Fruit fly (Drosophila melanogaster) whole organism, embryonic: ENCODE data around the gene CG2247.
A peak's percentile ranks its signal among the peaks of the same experiment; 100 is the strongest.

Experiments used
- Asciz ChIP-seq: fragments of 200-800 bp; sonication (Bioruptor generic); optimal IDR thresholded peaks from 2 replicates; lab custom pipeline; 2017; ENCODE audit warnings: missing biosample characterization, mild to moderate bottlenecking, missing genetic modification characterization, missing genetic modification reagents
- Atf6 ChIP-seq: fragments of 200-800 bp; sonication (Bioruptor generic); IDR thresholded peaks from 2 replicates; pipeline ENCODE4 v1.3.6; 2022; ENCODE audit warnings: missing biosample characterization, missing genetic modification characterization
- CG10366 ChIP-seq: fragments of 200-800 bp; sonication (Bioruptor generic); IDR thresholded peaks from 2 replicates; pipeline ENCODE4 v1.3.6; 2022; ENCODE audit warnings: missing biosample characterization, missing genetic modification characterization
- CG10565 ChIP-seq: fragments of 200-800 bp; sonication (Bioruptor generic); optimal IDR thresholded peaks from 3 replicates; lab custom pipeline; 2016; ENCODE audit warnings: missing biosample characterization, mild to moderate bottlenecking, missing genetic modification characterization
- CG10979 ChIP-seq: fragments of 200-800 bp; sonication (Bioruptor generic); optimal IDR thresholded peaks from 2 replicates; lab custom pipeline; 2018; ENCODE audit warnings: missing biosample characterization, mild to moderate bottlenecking, missing genetic modification characterization, moderate library complexity
- CG12659 ChIP-seq: fragments of 200-800 bp; sonication (Bioruptor generic); optimal IDR thresholded peaks from 3 replicates; lab custom pipeline; 2017; ENCODE audit warnings: mild to moderate bottlenecking, missing biosample characterization, missing genetic modification reagents, missing genetic modification characterization
- CG13894 ChIP-seq: fragments of 200-800 bp; sonication (Bioruptor generic); optimal IDR thresholded peaks from 3 replicates; lab custom pipeline; 2018; ENCODE audit warnings: missing biosample characterization, mild to moderate bottlenecking, missing genetic modification characterization, moderate library complexity
- CG1603 ChIP-seq: fragments of 200-800 bp; sonication (Bioruptor generic); optimal IDR thresholded peaks from 2 replicates; lab custom pipeline; 2019; ENCODE audit warnings: missing biosample characterization, mild to moderate bottlenecking, missing genetic modification characterization, moderate library complexity
- CG2116 ChIP-seq: fragments of 200-800 bp; sonication (Bioruptor generic); optimal IDR thresholded peaks from 3 replicates; lab custom pipeline; 2018; ENCODE audit warnings: missing biosample characterization, mild to moderate bottlenecking, missing genetic modification characterization
- CG2889 ChIP-seq: fragments of 200-800 bp; sonication (Bioruptor generic); IDR thresholded peaks from 3 replicates; pipeline ENCODE4 v1.3.6; 2022; ENCODE audit warnings: missing biosample characterization, missing genetic modification characterization
- CG31365 ChIP-seq: fragments of 200-800 bp; sonication (Bioruptor generic); optimal IDR thresholded peaks from 2 replicates; lab custom pipeline; 2018; ENCODE audit warnings: missing biosample characterization, mild to moderate bottlenecking, missing genetic modification characterization
- CG32532 ChIP-seq: fragments of 200-800 bp; sonication (Bioruptor generic); IDR thresholded peaks from 2 replicates; pipeline ENCODE4 v1.3.6; 2022; ENCODE audit warnings: missing biosample characterization, missing genetic modification characterization
- CG3726 ChIP-seq: fragments of 200-800 bp; sonication (Bioruptor generic); IDR thresholded peaks from 3 replicates; pipeline ENCODE4, ENCODE4 v1.3.6; 2022; ENCODE audit warnings: missing biosample characterization, missing genetic modification characterization
- CG43689 ChIP-seq: fragments of 200-800 bp; sonication (Bioruptor generic); IDR thresholded peaks from 2 replicates; pipeline ENCODE4 v1.3.6; 2022; ENCODE audit warnings: missing biosample characterization, missing genetic modification characterization
- CG4730 ChIP-seq: fragments of 200-800 bp; sonication (Bioruptor generic); IDR thresholded peaks from 2 replicates; pipeline ENCODE4 v1.3.6; 2022; ENCODE audit warnings: missing biosample characterization, missing genetic modification characterization
- CG6175 ChIP-seq: fragments of 200-800 bp; sonication (Bioruptor generic); IDR thresholded peaks from 3 replicates; pipeline ENCODE4 v1.3.6; 2022; ENCODE audit warnings: missing biosample characterization, missing genetic modification characterization
- CG7839 ChIP-seq: fragments of 200-800 bp; sonication (Bioruptor generic); optimal IDR thresholded peaks from 3 replicates; lab custom pipeline; 2018; ENCODE audit warnings: missing biosample characterization, mild to moderate bottlenecking, missing genetic modification characterization, moderate library complexity
- CG9876 ChIP-seq: fragments of 200-800 bp; sonication (Bioruptor generic); optimal IDR thresholded peaks from 2 replicates; lab custom pipeline; 2016; ENCODE audit warnings: missing biosample characterization, missing genetic modification characterization
- Chrac-16 ChIP-seq: fragments of 200-800 bp; sonication (Bioruptor generic); optimal IDR thresholded peaks from 3 replicates; lab custom pipeline; 2016; ENCODE audit warnings: missing biosample characterization, missing genetic modification characterization
- D ChIP-seq, 2 experiments: fragments of 200-800 bp in 1 of 2; fragments of >200 bp in 1 of 2; sonication (Bioruptor generic) in 1 of 2; optimal IDR thresholded peaks; 2 replicates in 1 of 2; 3 replicates in 1 of 2; lab custom pipeline; 2017; ENCODE audit warnings: mild to moderate bottlenecking in 1 of 2, missing biosample characterization in 1 of 2, missing genetic modification characterization in 1 of 2, missing genetic modification reagents in 1 of 2
- Ets97D ChIP-seq: fragments of 200-800 bp; sonication (Bioruptor generic); optimal IDR thresholded peaks from 3 replicates; lab custom pipeline; 2016; ENCODE audit warnings: missing biosample characterization, missing genetic modification characterization
- HLHmδ ChIP-seq: fragments of 200-800 bp; sonication (Bioruptor generic); optimal IDR thresholded peaks from 2 replicates; lab custom pipeline; 2018; ENCODE audit warnings: missing biosample characterization, mild to moderate bottlenecking, missing genetic modification characterization, moderate library complexity
- Hand ChIP-seq: fragments of 200-800 bp; sonication (Bioruptor generic); optimal IDR thresholded peaks from 2 replicates; lab custom pipeline; 2017; ENCODE audit warnings: mild to moderate bottlenecking, missing biosample characterization, missing genetic modification reagents, missing genetic modification characterization
- Hr3 ChIP-seq: fragments of 200-800 bp; sonication (Bioruptor generic); optimal IDR thresholded peaks from 3 replicates; lab custom pipeline; 2016; ENCODE audit warnings: missing biosample characterization, missing genetic modification characterization
- Hr39 ChIP-seq: fragments of >200 bp; optimal IDR thresholded peaks from 2 replicates; lab custom pipeline; 2017
- Jarid2 ChIP-seq: fragments of 200-800 bp; sonication (Bioruptor generic); optimal IDR thresholded peaks from 3 replicates; lab custom pipeline; 2017; ENCODE audit warnings: mild to moderate bottlenecking, missing biosample characterization, missing genetic modification reagents, missing genetic modification characterization
- MBD-R2 ChIP-seq: fragments of 200-800 bp; sonication (Bioruptor generic); IDR thresholded peaks from 2 replicates; pipeline ENCODE4 v1.3.6; 2022; ENCODE audit warnings: missing biosample characterization, missing genetic modification characterization
- Max ChIP-seq: fragments of 200-800 bp; sonication (Bioruptor generic); optimal IDR thresholded peaks from 2 replicates; lab custom pipeline; 2016; ENCODE audit warnings: missing biosample characterization, mild to moderate bottlenecking, missing genetic modification characterization
- Mrtf ChIP-seq: fragments of 200-800 bp; sonication (Bioruptor generic); IDR thresholded peaks from 3 replicates; pipeline ENCODE4 v1.3.6; 2022; ENCODE audit warnings: missing biosample characterization, missing genetic modification characterization
- Nf-YC ChIP-seq: fragments of 200-800 bp; optimal IDR thresholded peaks from 3 replicates; lab custom pipeline; 2019; ENCODE audit warnings: missing biosample characterization, mild to moderate bottlenecking, missing genetic modification characterization, moderate library complexity
- Oaz ChIP-seq: fragments of 200-800 bp; sonication (Bioruptor generic); IDR thresholded peaks from 2 replicates; pipeline ENCODE4 v1.3.6; 2022; ENCODE audit warnings: missing biosample characterization, missing genetic modification characterization
- Ptx1 ChIP-seq: fragments of 200-800 bp; sonication (Bioruptor generic); IDR thresholded peaks from 2 replicates; pipeline ENCODE4 v1.3.6; 2022; ENCODE audit warnings: missing biosample characterization, missing genetic modification characterization
- Sin3A ChIP-seq: fragments of >200 bp; optimal IDR thresholded peaks from 2 replicates; lab custom pipeline; 2018
- Six4 ChIP-seq: fragments of 200-800 bp; sonication (Bioruptor generic); optimal IDR thresholded peaks from 2 replicates; lab custom pipeline; 2016; ENCODE audit warnings: missing biosample characterization, missing genetic modification characterization
- Sry-β ChIP-seq: fragments of 200-800 bp; sonication (Bioruptor generic); optimal IDR thresholded peaks from 2 replicates; lab custom pipeline; 2018; ENCODE audit warnings: missing biosample characterization, mild to moderate bottlenecking, missing genetic modification characterization, moderate library complexity
- Xbp1 ChIP-seq: fragments of 200-800 bp; sonication (Bioruptor generic); optimal IDR thresholded peaks from 3 replicates; lab custom pipeline; 2016; ENCODE audit warnings: missing biosample characterization, mild to moderate bottlenecking, missing genetic modification characterization
- ac ChIP-seq: fragments of 200-800 bp; sonication (Bioruptor generic); optimal IDR thresholded peaks from 3 replicates; lab custom pipeline; 2017; ENCODE audit warnings: missing biosample characterization, mild to moderate bottlenecking, missing genetic modification characterization
- ase ChIP-seq: fragments of 200-800 bp; sonication (Bioruptor generic); IDR thresholded peaks from 3 replicates; pipeline ENCODE4 v1.3.6; 2022; ENCODE audit warnings: missing biosample characterization, missing genetic modification characterization
- chif ChIP-seq, 2 experiments: fragments of 200-800 bp; sonication (Bioruptor generic); optimal IDR thresholded peaks; 3 replicates each; lab custom pipeline; 2016; ENCODE audit warnings: missing biosample characterization in 2 of 2, missing genetic modification characterization in 2 of 2
- grn ChIP-seq: fragments of 200-800 bp; sonication (Bioruptor generic); optimal IDR thresholded peaks from 3 replicates; lab custom pipeline; 2017; ENCODE audit warnings: missing biosample characterization, missing genetic modification characterization
- gsb-n ChIP-seq: fragments of 200-800 bp; sonication (Bioruptor generic); optimal IDR thresholded peaks from 3 replicates; lab custom pipeline; 2018; ENCODE audit warnings: missing biosample characterization, mild to moderate bottlenecking, missing genetic modification characterization
- h ChIP-seq: fragments of >200 bp; optimal IDR thresholded peaks from 2 replicates; lab custom pipeline; 2017
- nom ChIP-seq: fragments of 200-800 bp; sonication (Bioruptor generic); optimal IDR thresholded peaks from 2 replicates; lab custom pipeline; 2017; ENCODE audit warnings: missing biosample characterization, missing genetic modification characterization, mild to moderate bottlenecking, moderate library complexity, missing genetic modification reagents
- pita ChIP-seq: fragments of 200-800 bp; sonication (Bioruptor generic); optimal IDR thresholded peaks from 2 replicates; lab custom pipeline; 2017; ENCODE audit warnings: missing biosample characterization, mild to moderate bottlenecking, missing genetic modification characterization
- salm ChIP-seq: fragments of 200-800 bp; sonication (Bioruptor generic); optimal IDR thresholded peaks from 2 replicates; lab custom pipeline; 2018; ENCODE audit warnings: missing biosample characterization, mild to moderate bottlenecking, missing genetic modification characterization
- slp2 ChIP-seq: fragments of 200-800 bp; sonication (Bioruptor generic); optimal IDR thresholded peaks from 2 replicates; lab custom pipeline; 2016; ENCODE audit warnings: missing biosample characterization, missing genetic modification characterization
- tll ChIP-seq, 2 experiments: fragments of 200-800 bp in 1 of 2; fragments of >200 bp in 1 of 2; sonication (Bioruptor generic) in 1 of 2; optimal IDR thresholded peaks; 2 replicates each; lab custom pipeline; 2017 to 2019; ENCODE audit warnings: missing biosample characterization in 2 of 2, missing genetic modification characterization in 2 of 2, mild to moderate bottlenecking in 1 of 2, moderate library complexity in 1 of 2
- vnd ChIP-seq: fragments of 200-800 bp; sonication (Bioruptor generic); IDR thresholded peaks from 3 replicates; pipeline ENCODE4 v1.3.6; 2022; ENCODE audit warnings: missing biosample characterization, missing genetic modification characterization; ENCODE audit not compliant: partially characterized antibody
- z ChIP-seq: fragments of 200-800 bp; sonication (Bioruptor generic); IDR thresholded peaks from 3 replicates; pipeline ENCODE4 v1.3.6; 2022; ENCODE audit warnings: missing biosample characterization, missing genetic modification characterization
- zen ChIP-seq: fragments of 200-800 bp; sonication (Bioruptor generic); optimal IDR thresholded peaks from 3 replicates; lab custom pipeline; 2018; ENCODE audit warnings: missing biosample characterization, mild to moderate bottlenecking, missing genetic modification characterization, moderate library complexity

The CG2247 gene

DNA sequence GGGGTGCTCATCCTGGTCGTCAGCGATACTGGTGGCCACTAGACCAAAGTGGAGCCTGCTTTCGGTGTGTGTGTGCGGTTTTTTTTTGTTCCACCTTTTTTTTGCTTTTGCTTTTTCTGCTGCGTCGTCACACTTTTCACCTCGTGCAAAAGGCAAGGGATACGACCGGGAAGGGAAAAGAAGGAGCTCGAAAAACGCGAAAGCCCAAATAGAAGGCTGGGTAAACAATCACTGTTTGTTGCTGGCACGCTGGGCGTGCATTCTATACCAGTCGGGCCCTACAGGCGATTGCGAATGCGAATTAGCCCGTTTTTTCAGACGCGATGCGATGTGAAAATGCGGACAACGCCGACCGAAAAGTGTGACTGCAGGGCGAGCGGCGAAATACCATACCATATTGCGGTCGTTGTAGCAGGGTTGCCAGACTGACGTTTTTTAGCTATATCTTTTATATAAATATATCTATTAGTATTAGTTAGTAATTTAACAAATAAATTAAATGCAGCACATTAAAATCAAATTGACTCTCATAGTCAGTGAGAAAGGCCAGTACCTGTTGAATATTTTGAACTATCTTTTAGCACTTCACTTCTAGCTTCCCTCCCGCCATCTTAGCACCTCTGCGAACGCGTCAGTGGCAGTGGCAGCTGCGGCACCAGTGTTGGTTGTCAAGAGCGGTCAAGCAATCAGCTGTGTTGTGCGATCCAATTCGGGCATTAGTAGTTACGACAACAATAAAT, 41.3 kb downstream of the CG2247 start, which contains the start of the genes Polr2A and CG11699 (continued):
- TF ChIP-seq Hr3 (GFP tag; lab: Kevin White, UChicago) (peak; percentile 57), tll (GFP tag; optimal IDR thresholded peaks at IDR 0.05; lab: Kevin White, UChicago) (peak in 1 of 2 experiments; percentile 47), CG4730 (GFP tag; lab: Robert Waterston, UW) (no peak), HLHmδ (GFP tag; lab: Kevin White, UChicago) (no peak), CG1603 (no peak), CG3726 (GFP tag; lab: Robert Waterston, UW) (no peak), Asciz (GFP tag; lab: Kevin White, UChicago) (no peak), Ptx1 (peak; percentile 36; the same call in 1 of the 2 replicates), ase (GFP tag; lab: Robert Waterston, UW) (no peak), salm (no peak), z (no peak), vnd (no peak), CG10366 (GFP tag; lab: Robert Waterston, UW) (no peak; the same call in 1 of the 2 replicates), zen (tag; lab: Kevin White, UChicago) (peak; percentile 40), CG10979 (tag; lab: Kevin White, UChicago) (peak; percentile 18), Jarid2 (peak; percentile 55), Max (peak; percentile 47), Six4 (GFP tag; lab: Kevin White, UChicago) (peak; percentile 12), Oaz (GFP tag; lab: Robert Waterston, UW) (no peak), CG7839 (tag; lab: Kevin White, UChicago) (no peak), ac (GFP tag; lab: Kevin White, UChicago) (no peak), slp2 (GFP tag; lab: Kevin White, UChicago) (no peak), Hand (GFP tag; lab: Kevin White, UChicago) (no peak), CG10565 (GFP tag; lab: Kevin White, UChicago) (no peak), chif (GFP tag; optimal IDR thresholded peaks at IDR 0.05; lab: Kevin White, UChicago) (no peak), Nf-YC (tag; lab: Kevin White, UChicago) (peak; percentile 75), grn (GFP tag; lab: Kevin White, UChicago) (no peak), Sin3A (lab: Kevin White, UChicago) (peak; percentile 81), pita (GFP tag; lab: Kevin White, UChicago) (no peak), CG32532 (GFP tag; lab: Robert Waterston, UW) (peak; percentile 34; the same call in 1 of the 2 replicates), CG12659 (peak; percentile 69), CG9876 (GFP tag; lab: Kevin White, UChicago) (no peak), CG13894 (peak; percentile 53), Mrtf (GFP tag; lab: Robert Waterston, UW) (no peak), CG43689 (GFP tag; lab: Robert Waterston, UW) (no peak), nom (GFP tag; lab: Kevin White, UChicago) (peak; percentile 76), Chrac-16 (GFP tag; lab: Kevin White, UChicago) (peak; percentile 36), CG31365 (tag; lab: Kevin White, UChicago) (no peak), D (optimal IDR thresholded peaks at IDR 0.05; lab: Kevin White, UChicago) (no peak), D (GFP tag; optimal IDR thresholded peaks at IDR 0.05; lab: Kevin White, UChicago) (peak; percentile 18), CG6175 (GFP tag; lab: Robert Waterston, UW) (no peak), Xbp1 (GFP tag; lab: Kevin White, UChicago) (peak; percentile 60), Ets97D (GFP tag; lab: Kevin White, UChicago) (no peak), Sry-β (GFP tag; lab: Kevin White, UChicago) (peak; percentile 95), Atf6 (GFP tag; lab: Robert Waterston, UW) (no peak), CG2116 (peak; percentile 54), CG2889 (GFP tag; lab: Robert Waterston, UW) (no peak), MBD-R2 (GFP tag; lab: Robert Waterston, UW) (peak; percentile 81), gsb-n (tag; lab: Kevin White, UChicago) (peak; percentile 54), h (no peak), Hr39 (lab: Kevin White, UChicago) (no peak)
